Worm (Caenorhabditis elegans) whole organism, L3 larva: ENCODE measurements around the gene Y51H4A.935.

Source experiments
- aly-2 ChIP-seq: fragments of 150-350 bp; optimal IDR thresholded peaks from 2 replicates; lab custom pipeline; 2014; ENCODE audit warnings: missing biosample characterization, missing genetic modification characterization
- ama-1 ChIP-seq: fragments of 150-350 bp; optimal IDR thresholded peaks from 2 replicates; lab custom pipeline; 2018
- ceh-16 ChIP-seq: sonication (generic microtip); optimal IDR thresholded peaks from 2 replicates; lab custom pipeline; 2017; ENCODE audit warnings: missing biosample characterization, missing genetic modification characterization
- ceh-28 ChIP-seq: fragments of 150-350 bp; optimal IDR thresholded peaks from 2 replicates; lab custom pipeline; 2014; ENCODE audit warnings: missing biosample characterization, missing genetic modification reagents, missing genetic modification characterization
- ceh-9 ChIP-seq: sonication (generic microtip); optimal IDR thresholded peaks from 2 replicates; lab custom pipeline; 2018; ENCODE audit warnings: missing biosample characterization, missing genetic modification characterization
- daf-12 ChIP-seq: fragments of 150-350 bp; optimal IDR thresholded peaks from 2 replicates; lab custom pipeline; 2014; ENCODE audit warnings: missing biosample characterization, missing genetic modification reagents, missing genetic modification characterization
- egl-27 ChIP-seq: sonication (generic microtip); optimal IDR thresholded peaks from 4 replicates; lab custom pipeline; 2017; ENCODE audit warnings: missing biosample characterization, missing genetic modification reagents, missing genetic modification characterization
- egl-5 ChIP-seq: fragments of 150-350 bp; optimal IDR thresholded peaks from 2 replicates; lab custom pipeline; 2017; ENCODE audit warnings: missing biosample characterization, missing genetic modification reagents, missing genetic modification characterization, inconsistent platforms
- elt-1 ChIP-seq: fragments of 150-350 bp; optimal IDR thresholded peaks from 2 replicates; lab custom pipeline; 2014; ENCODE audit warnings: missing biosample characterization, missing genetic modification characterization
- elt-2 ChIP-seq: sonication (generic microtip); optimal IDR thresholded peaks from 2 replicates; lab custom pipeline; 2016; ENCODE audit warnings: missing genetic modification reagents, mild to moderate bottlenecking, missing genetic modification characterization, missing compliant biosample characterization
- elt-3 ChIP-seq, 3 experiments: fragments of 150-350 bp in 1 of 3; sonication (generic microtip) in 2 of 3; optimal IDR thresholded peaks; 2 replicates in 2 of 3; 4 replicates in 1 of 3; lab custom pipeline; 2014 to 2017; ENCODE audit warnings: missing biosample characterization in 3 of 3, missing genetic modification characterization in 3 of 3
- eor-1 ChIP-seq, 2 experiments: fragments of 150-350 bp; optimal IDR thresholded peaks; 2 replicates each; lab custom pipeline; 2014 to 2018; ENCODE audit warnings: missing biosample characterization in 2 of 2, missing genetic modification characterization in 2 of 2
- fkh-10 ChIP-seq: sonication (generic microtip); optimal IDR thresholded peaks from 2 replicates; lab custom pipeline; 2017; ENCODE audit warnings: missing biosample characterization, missing genetic modification reagents, missing genetic modification characterization
- fkh-2 ChIP-seq: fragments of 150-350 bp; optimal IDR thresholded peaks from 2 replicates; lab custom pipeline; 2014; ENCODE audit warnings: missing biosample characterization, missing genetic modification reagents, missing genetic modification characterization
- fos-1 ChIP-seq: fragments of 150-350 bp; optimal IDR thresholded peaks from 2 replicates; lab custom pipeline; 2014; ENCODE audit warnings: missing biosample characterization, missing genetic modification characterization
- hmg-11 ChIP-seq: sonication (generic microtip); optimal IDR thresholded peaks from 2 replicates; lab custom pipeline; 2016; ENCODE audit warnings: missing genetic modification characterization, missing compliant biosample characterization
- jun-1 ChIP-seq: fragments of 150-350 bp; optimal IDR thresholded peaks from 2 replicates; lab custom pipeline; 2014; ENCODE audit warnings: missing biosample characterization, missing genetic modification reagents, missing genetic modification characterization
- lin-15B ChIP-seq: fragments of 150-350 bp; optimal IDR thresholded peaks from 2 replicates; lab custom pipeline; 2014; ENCODE audit warnings: missing biosample characterization, missing genetic modification characterization
- lin-39 ChIP-seq: fragments of 150-350 bp; optimal IDR thresholded peaks from 2 replicates; lab custom pipeline; 2018; ENCODE audit warnings: missing biosample characterization, missing genetic modification reagents, missing genetic modification characterization
- mdl-1 ChIP-seq: fragments of 150-350 bp; optimal IDR thresholded peaks from 2 replicates; lab custom pipeline; 2014; ENCODE audit warnings: missing biosample characterization, missing genetic modification characterization
- mml-1 ChIP-seq: fragments of 150-350 bp; sonication (generic microtip); optimal IDR thresholded peaks from 3 replicates; lab custom pipeline; 2014; ENCODE audit warnings: missing biosample characterization, missing genetic modification characterization
- nfya-1 ChIP-seq: sonication (generic microtip); optimal IDR thresholded peaks from 2 replicates; lab custom pipeline; 2017; ENCODE audit warnings: missing genetic modification characterization, mild to moderate bottlenecking, missing compliant biosample characterization, antibody characterized with exemption, moderate library complexity; ENCODE audit not compliant: insufficient read depth
- nhr-11 ChIP-seq: fragments of 150-350 bp; optimal IDR thresholded peaks from 2 replicates; lab custom pipeline; 2014; ENCODE audit warnings: missing biosample characterization, missing genetic modification characterization
- nhr-23 ChIP-seq: fragments of 150-350 bp; optimal IDR thresholded peaks from 2 replicates; lab custom pipeline; 2014; ENCODE audit warnings: missing biosample characterization, missing genetic modification reagents, missing genetic modification characterization
- nhr-237 ChIP-seq: fragments of 150-350 bp; optimal IDR thresholded peaks from 2 replicates; lab custom pipeline; 2014; ENCODE audit warnings: missing biosample characterization, missing genetic modification characterization
- nhr-25 ChIP-seq: sonication (generic microtip); optimal IDR thresholded peaks from 2 replicates; lab custom pipeline; 2017; ENCODE audit warnings: missing biosample characterization, missing genetic modification characterization
- nhr-28 ChIP-seq: fragments of 150-350 bp; optimal IDR thresholded peaks from 2 replicates; lab custom pipeline; 2014; ENCODE audit warnings: missing biosample characterization, missing genetic modification characterization
- nhr-43 ChIP-seq: sonication (generic microtip); optimal IDR thresholded peaks from 2 replicates; lab custom pipeline; 2016; ENCODE audit warnings: mild to moderate bottlenecking, missing genetic modification characterization, missing compliant biosample characterization; ENCODE audit not compliant: poor library complexity, severe bottlenecking
- nhr-67 ChIP-seq: fragments of 150-350 bp; optimal IDR thresholded peaks from 2 replicates; lab custom pipeline; 2014; ENCODE audit warnings: missing biosample characterization, missing genetic modification characterization
- nhr-76 ChIP-seq: fragments of 150-350 bp; sonication (generic microtip); optimal IDR thresholded peaks from 5 replicates; lab custom pipeline; 2014; ENCODE audit warnings: missing biosample characterization, missing genetic modification characterization
- nhr-77 ChIP-seq: fragments of 150-350 bp; optimal IDR thresholded peaks from 2 replicates; lab custom pipeline; 2014; ENCODE audit warnings: missing biosample characterization, missing genetic modification characterization
- pha-4 ChIP-seq: fragments of 150-350 bp; optimal IDR thresholded peaks from 2 replicates; lab custom pipeline; 2014; ENCODE audit warnings: missing biosample characterization, missing genetic modification reagents, missing genetic modification characterization
- pqm-1 ChIP-seq: fragments of 150-350 bp; optimal IDR thresholded peaks from 2 replicates; lab custom pipeline; 2017; ENCODE audit warnings: missing biosample characterization, missing genetic modification characterization, inconsistent platforms
- sea-2 ChIP-seq: fragments of 150-350 bp; sonication (generic microtip); optimal IDR thresholded peaks from 4 replicates; lab custom pipeline; 2014; ENCODE audit warnings: missing biosample characterization, missing genetic modification reagents, missing genetic modification characterization
- skn-1 ChIP-seq: fragments of 150-350 bp; optimal IDR thresholded peaks from 2 replicates; lab custom pipeline; 2014; ENCODE audit warnings: missing biosample characterization, missing genetic modification characterization
- snpc-4 ChIP-seq: fragments of 150-350 bp; optimal IDR thresholded peaks from 2 replicates; lab custom pipeline; 2014; ENCODE audit warnings: missing biosample characterization, missing genetic modification characterization
- tbx-2 ChIP-seq: sonication (generic microtip); optimal IDR thresholded peaks from 2 replicates; lab custom pipeline; 2016; ENCODE audit warnings: mild to moderate bottlenecking, missing genetic modification characterization, missing compliant biosample characterization
- unc-39 ChIP-seq: sonication (generic microtip); optimal IDR thresholded peaks from 4 replicates; lab custom pipeline; 2017; ENCODE audit warnings: missing biosample characterization, missing genetic modification characterization
- unc-62 ChIP-seq: fragments of 150-350 bp; sonication (generic microtip); optimal IDR thresholded peaks from 4 replicates; lab custom pipeline; 2014; ENCODE audit warnings: missing biosample characterization, missing genetic modification reagents, missing genetic modification characterization
- zag-1 ChIP-seq: fragments of 150-350 bp; optimal IDR thresholded peaks from 2 replicates; lab custom pipeline; 2014; ENCODE audit warnings: missing biosample characterization, missing genetic modification characterization
- ztf-11 ChIP-seq: fragments of 150-350 bp; optimal IDR thresholded peaks from 2 replicates; lab custom pipeline; 2014; ENCODE audit warnings: missing biosample characterization, missing genetic modification characterization
- ztf-4 ChIP-seq: fragments of 150-350 bp; optimal IDR thresholded peaks from 2 replicates; lab custom pipeline; 2014; ENCODE audit warnings: missing biosample characterization, missing genetic modification characterization

Gene Y51H4A.935

DNA sequence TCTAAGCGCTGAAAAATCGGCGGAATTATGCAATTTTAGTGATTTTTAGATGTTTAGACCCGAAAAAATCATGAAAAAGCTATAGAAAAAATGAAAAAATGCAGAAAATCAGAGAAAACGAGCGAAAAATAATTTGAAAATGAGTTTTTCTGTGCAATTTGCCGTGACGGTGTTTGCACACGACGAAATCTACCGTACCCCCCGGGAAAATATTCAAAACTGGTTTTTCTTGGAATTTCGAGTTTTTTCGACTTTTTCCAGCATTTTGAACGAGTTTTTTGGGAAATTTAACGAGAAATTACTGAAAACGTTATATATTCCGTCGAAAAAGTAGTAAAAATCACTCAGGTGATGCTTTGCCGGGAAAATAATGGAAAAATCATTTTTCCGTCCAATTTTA is 4.6 kb downstream of the Y51H4A.935 start:
- no peak for TF ChIP-seq jun-1 (tag; lab: Kevin White, UChicago)
- no peak for TF ChIP-seq snpc-4
- no peak for TF ChIP-seq fos-1
- TF ChIP-seq nhr-28 (tag; lab: Kevin White, UChicago) = no peak
- no peak for TF ChIP-seq egl-5 (tag; lab: Kevin White, UChicago)
- TF ChIP-seq nhr-67 (tag; lab: Kevin White, UChicago) = no peak
- TF ChIP-seq nhr-237 = no peak
- no peak for TF ChIP-seq tbx-2 (tag; lab: Kevin White, UChicago)
- no peak for TF ChIP-seq elt-1 (tag; lab: Kevin White, UChicago)
- TF ChIP-seq fkh-2 (tag; lab: Kevin White, UChicago) = no peak
- no peak for TF ChIP-seq ztf-4
- no peak for TF ChIP-seq skn-1 (tag; lab: Kevin White, UChicago)
- TF ChIP-seq nhr-77 (tag; lab: Kevin White, UChicago) = no peak
- no peak for TF ChIP-seq daf-12 (tag; lab: Kevin White, UChicago)

DNA sequence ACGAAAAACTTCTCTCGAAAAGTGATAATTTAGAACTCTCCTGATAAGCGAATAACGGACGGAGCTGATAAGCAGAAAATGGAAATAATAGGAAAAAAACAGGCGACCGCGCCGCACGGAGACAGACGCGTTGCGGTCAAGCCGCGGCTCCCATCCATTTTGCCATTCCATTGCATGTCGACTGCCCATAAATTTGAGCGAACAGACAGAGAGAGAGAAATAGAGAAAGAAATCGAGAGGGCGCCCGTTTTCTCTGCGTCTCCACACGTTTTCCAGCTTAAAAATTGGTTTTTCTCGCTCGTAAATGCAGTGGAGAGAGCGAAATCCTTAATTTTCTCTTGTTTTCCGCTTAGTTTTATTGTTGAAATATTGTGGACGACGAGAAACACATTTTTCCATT is 5.2 kb downstream of the Y51H4A.935 start:
- TF ChIP-seq egl-5 (tag; lab: Kevin White, UChicago) (peak; percentile 93), nhr-25 (tag; lab: Kevin White, UChicago) (no peak), fkh-2 (tag; lab: Kevin White, UChicago) (no peak), elt-1 (tag; lab: Kevin White, UChicago) (no peak), jun-1 (tag; lab: Kevin White, UChicago) (peak; percentile 49), unc-62 (GFP tag; lab: Kevin White, UChicago) (no peak), nhr-237 (no peak), nhr-67 (tag; lab: Kevin White, UChicago) (no peak), aly-2 (tag; lab: Kevin White, UChicago) (no peak), egl-27 (tag; lab: Kevin White, UChicago) (no peak), pqm-1 (tag; lab: Kevin White, UChicago) (peak; percentile 78), elt-2 (tag; lab: Kevin White, UChicago) (peak; percentile 97), pha-4 (tag; lab: Kevin White, UChicago) (peak; percentile 59), fkh-10 (GFP tag; lab: Kevin White, UChicago) (peak; percentile 1), fos-1 (no peak), nhr-77 (tag; lab: Kevin White, UChicago) (no peak), lin-39 (tag; lab: Kevin White, UChicago) (peak; percentile 52), ama-1 (no peak), zag-1 (tag; lab: Kevin White, UChicago) (no peak), ceh-9 (tag; lab: Kevin White, UChicago) (no peak), nhr-76 (no peak), elt-3 (tag; optimal IDR thresholded peaks at IDR 0.05; lab: Kevin White, UChicago) (no peak), nhr-28 (tag; lab: Kevin White, UChicago) (no peak), ztf-4 (no peak), skn-1 (tag; lab: Kevin White, UChicago) (peak; percentile 30), lin-15B (tag; lab: Kevin White, UChicago) (peak; percentile 17), snpc-4 (peak; percentile 17), nfya-1 (tag; lab: Kevin White, UChicago) (peak; percentile 75), mdl-1 (no peak), nhr-43 (no peak), hmg-11 (tag; lab: Kevin White, UChicago) (peak; percentile 74), ztf-11 (tag; lab: Kevin White, UChicago) (no peak), tbx-2 (tag; lab: Kevin White, UChicago) (no peak), mml-1 (tag; lab: Kevin White, UChicago) (no peak), ceh-28 (tag; lab: Kevin White, UChicago) (peak; percentile 10), nhr-11 (tag; lab: Kevin White, UChicago) (no peak), ceh-16 (no peak), eor-1 (tag; optimal IDR thresholded peaks at IDR 0.05; lab: Kevin White, UChicago) (no peak), unc-39 (no peak), sea-2 (no peak), nhr-23 (tag; lab: Kevin White, UChicago) (no peak)
- TF ChIP-seq, all 47 proteins: peak for 13
